Fruit fly (Drosophila melanogaster) whole organism, embryonic: ENCODE results near the gene Kr-h1.

Source experiments
- BtbVII ChIP-seq: fragments of 200-800 bp; sonication (Bioruptor generic); optimal IDR thresholded peaks from 3 replicates; lab custom pipeline; 2017; ENCODE audit warnings: missing biosample characterization, mild to moderate bottlenecking, missing genetic modification characterization
- CG10147 ChIP-seq: fragments of 200-800 bp; sonication (Bioruptor generic); optimal IDR thresholded peaks from 2 replicates; lab custom pipeline; 2019; ENCODE audit warnings: missing biosample characterization, mild to moderate bottlenecking, missing genetic modification characterization, moderate library complexity
- CG10209 ChIP-seq: fragments of 200-800 bp; sonication (Bioruptor generic); optimal IDR thresholded peaks from 3 replicates; lab custom pipeline; 2017; ENCODE audit warnings: missing biosample characterization, mild to moderate bottlenecking, missing genetic modification characterization, missing genetic modification reagents
- CG10654 ChIP-seq: fragments of 200-800 bp; sonication (Bioruptor generic); optimal IDR thresholded peaks from 2 replicates; lab custom pipeline; 2016; ENCODE audit warnings: missing biosample characterization, missing genetic modification characterization
- CG11504 ChIP-seq: fragments of 200-800 bp; sonication (Bioruptor generic); optimal IDR thresholded peaks from 3 replicates; lab custom pipeline; 2019; ENCODE audit warnings: missing biosample characterization, mild to moderate bottlenecking, missing genetic modification characterization, moderate library complexity
- CG12219 ChIP-seq: fragments of 200-800 bp; sonication (Bioruptor generic); optimal IDR thresholded peaks from 3 replicates; lab custom pipeline; 2018; ENCODE audit warnings: missing biosample characterization, mild to moderate bottlenecking, missing genetic modification characterization
- CG12299 ChIP-seq: fragments of 200-800 bp; sonication (Bioruptor generic); optimal IDR thresholded peaks from 2 replicates; lab custom pipeline; 2018; ENCODE audit warnings: missing biosample characterization, mild to moderate bottlenecking, missing genetic modification characterization
- CG15479 ChIP-seq: fragments of 200-800 bp; sonication (Bioruptor generic); optimal IDR thresholded peaks from 3 replicates; lab custom pipeline; 2019; ENCODE audit warnings: missing biosample characterization, mild to moderate bottlenecking, missing genetic modification characterization, moderate library complexity
- CG16813 ChIP-seq: fragments of 200-800 bp; sonication (Bioruptor generic); IDR thresholded peaks from 3 replicates; pipeline ENCODE4 v1.3.6; 2022; ENCODE audit warnings: missing biosample characterization, missing genetic modification characterization; ENCODE audit not compliant: partially characterized antibody
- CG17359 ChIP-seq: fragments of 200-800 bp; sonication (Bioruptor generic); optimal IDR thresholded peaks from 3 replicates; lab custom pipeline; 2018; ENCODE audit warnings: missing biosample characterization, mild to moderate bottlenecking, missing genetic modification characterization, moderate library complexity
- CG2116 ChIP-seq: fragments of 200-800 bp; sonication (Bioruptor generic); optimal IDR thresholded peaks from 3 replicates; lab custom pipeline; 2018; ENCODE audit warnings: missing biosample characterization, mild to moderate bottlenecking, missing genetic modification characterization
- CG30431 ChIP-seq: fragments of 200-800 bp; sonication (Bioruptor generic); optimal IDR thresholded peaks from 2 replicates; lab custom pipeline; 2017; ENCODE audit warnings: missing biosample characterization, missing genetic modification characterization
- CG3163 ChIP-seq: fragments of 200-800 bp; sonication (Bioruptor generic); optimal IDR thresholded peaks from 3 replicates; lab custom pipeline; 2016; ENCODE audit warnings: missing biosample characterization, missing genetic modification characterization
- CG4730 ChIP-seq: fragments of 200-800 bp; sonication (Bioruptor generic); IDR thresholded peaks from 2 replicates; pipeline ENCODE4 v1.3.6; 2022; ENCODE audit warnings: missing biosample characterization, missing genetic modification characterization
- CG6654 ChIP-seq: fragments of 200-800 bp; sonication (Bioruptor generic); optimal IDR thresholded peaks from 2 replicates; lab custom pipeline; 2017; ENCODE audit warnings: missing biosample characterization, mild to moderate bottlenecking, missing genetic modification characterization
- CG6791 ChIP-seq: fragments of 200-800 bp; sonication (Bioruptor generic); IDR thresholded peaks from 3 replicates; pipeline ENCODE4 v1.3.6; 2022; ENCODE audit warnings: missing biosample characterization, missing genetic modification characterization; ENCODE audit not compliant: partially characterized antibody
- CG6813 ChIP-seq: fragments of 200-800 bp; sonication (Bioruptor generic); optimal IDR thresholded peaks from 2 replicates; lab custom pipeline; 2017; ENCODE audit warnings: missing biosample characterization, missing genetic modification characterization, mild to moderate bottlenecking, moderate library complexity, missing genetic modification reagents
- Chrac-16 ChIP-seq: fragments of 200-800 bp; sonication (Bioruptor generic); optimal IDR thresholded peaks from 3 replicates; lab custom pipeline; 2016; ENCODE audit warnings: missing biosample characterization, missing genetic modification characterization
- Dip3 ChIP-seq: fragments of 200-800 bp; sonication (Bioruptor generic); optimal IDR thresholded peaks from 3 replicates; lab custom pipeline; 2016; ENCODE audit warnings: missing biosample characterization, missing genetic modification characterization
- Fer3 ChIP-seq: fragments of 200-800 bp; sonication (Bioruptor generic); optimal IDR thresholded peaks from 2 replicates; lab custom pipeline; 2018; ENCODE audit warnings: missing biosample characterization, mild to moderate bottlenecking, missing genetic modification characterization, moderate library complexity
- Gug ChIP-seq: fragments of 200-800 bp; sonication (Bioruptor generic); IDR thresholded peaks from 4 replicates; pipeline ENCODE4 v1.3.6; 2022; ENCODE audit warnings: missing biosample characterization, missing genetic modification characterization
- Hey ChIP-seq: fragments of 200-800 bp; sonication (Bioruptor generic); optimal IDR thresholded peaks from 3 replicates; lab custom pipeline; 2018; ENCODE audit warnings: missing biosample characterization, mild to moderate bottlenecking, missing genetic modification characterization
- HmgZ ChIP-seq: fragments of 200-800 bp; sonication (Bioruptor generic); optimal IDR thresholded peaks from 2 replicates; lab custom pipeline; 2018; ENCODE audit warnings: missing biosample characterization, mild to moderate bottlenecking, missing genetic modification characterization
- Hmr ChIP-seq: fragments of 200-800 bp; sonication (Bioruptor generic); optimal IDR thresholded peaks from 3 replicates; lab custom pipeline; 2017; ENCODE audit warnings: mild to moderate bottlenecking, missing biosample characterization, missing genetic modification reagents, missing genetic modification characterization
- Nf-YC ChIP-seq: fragments of 200-800 bp; optimal IDR thresholded peaks from 3 replicates; lab custom pipeline; 2019; ENCODE audit warnings: missing biosample characterization, mild to moderate bottlenecking, missing genetic modification characterization, moderate library complexity
- NfI ChIP-seq: fragments of 200-800 bp; sonication (Bioruptor generic); optimal IDR thresholded peaks from 3 replicates; lab custom pipeline; 2018; ENCODE audit warnings: missing biosample characterization, mild to moderate bottlenecking, missing genetic modification characterization, moderate library complexity
- Oaz ChIP-seq: fragments of 200-800 bp; sonication (Bioruptor generic); IDR thresholded peaks from 2 replicates; pipeline ENCODE4 v1.3.6; 2022; ENCODE audit warnings: missing biosample characterization, missing genetic modification characterization
- az2 ChIP-seq: fragments of 200-800 bp; sonication (Bioruptor generic); optimal IDR thresholded peaks from 3 replicates; lab custom pipeline; 2016; ENCODE audit warnings: missing biosample characterization, missing genetic modification characterization
- bcd ChIP-seq: fragments of 200-800 bp; sonication (Bioruptor generic); optimal IDR thresholded peaks from 2 replicates; lab custom pipeline; 2017; ENCODE audit warnings: missing biosample characterization, mild to moderate bottlenecking, missing genetic modification characterization
- chn ChIP-seq: fragments of 200-800 bp; sonication (Bioruptor generic); optimal IDR thresholded peaks from 2 replicates; lab custom pipeline; 2016; ENCODE audit warnings: missing biosample characterization, missing genetic modification characterization
- gsb-n ChIP-seq: fragments of 200-800 bp; sonication (Bioruptor generic); optimal IDR thresholded peaks from 3 replicates; lab custom pipeline; 2018; ENCODE audit warnings: missing biosample characterization, mild to moderate bottlenecking, missing genetic modification characterization
- gt ChIP-seq: fragments of 200-800 bp; sonication (Bioruptor generic); IDR thresholded peaks from 2 replicates; pipeline ENCODE4 v1.3.6; 2022; ENCODE audit warnings: missing biosample characterization, missing genetic modification characterization
- h ChIP-seq: fragments of >200 bp; optimal IDR thresholded peaks from 2 replicates; lab custom pipeline; 2017
- nerfin-1 ChIP-seq: fragments of 200-800 bp; sonication (Bioruptor generic); optimal IDR thresholded peaks from 3 replicates; lab custom pipeline; 2019; ENCODE audit warnings: missing biosample characterization, mild to moderate bottlenecking, missing genetic modification characterization, moderate library complexity
- oc ChIP-seq: fragments of 200-800 bp; sonication (Bioruptor generic); optimal IDR thresholded peaks from 2 replicates; lab custom pipeline; 2018; ENCODE audit warnings: missing biosample characterization, mild to moderate bottlenecking, missing genetic modification characterization, moderate library complexity
- org-1 ChIP-seq: fragments of 200-800 bp; sonication (Bioruptor generic); optimal IDR thresholded peaks from 2 replicates; lab custom pipeline; 2017; ENCODE audit warnings: missing biosample characterization, missing genetic modification characterization
- pan ChIP-seq, 4 experiments: fragments of >200 bp in 3 of 4; fragments of 200-800 bp in 1 of 4; sonication (Bioruptor generic) in 1 of 4; optimal IDR thresholded peaks in 3 of 4; IDR thresholded peaks in 1 of 4; 2 replicates each; pipeline versions ENCODE4 v1.3.6 to Lab custom; 2017 to 2022; ENCODE audit warnings: missing biosample characterization in 2 of 4, missing genetic modification characterization in 2 of 4, mixed read lengths in 1 of 4
- pita ChIP-seq: fragments of 200-800 bp; sonication (Bioruptor generic); optimal IDR thresholded peaks from 2 replicates; lab custom pipeline; 2017; ENCODE audit warnings: missing biosample characterization, mild to moderate bottlenecking, missing genetic modification characterization
- prd ChIP-seq, 3 experiments: fragments of >200 bp in 2 of 3; fragments of 200-800 bp in 1 of 3; sonication (Bioruptor generic) in 1 of 3; optimal IDR thresholded peaks in 2 of 3; IDR thresholded peaks in 1 of 3; 2 replicates in 2 of 3; 3 replicates in 1 of 3; pipeline versions ENCODE4 v1.3.6 to Lab custom; 2017 to 2022; ENCODE audit warnings: missing biosample characterization in 1 of 3, missing genetic modification characterization in 1 of 3
- slbo ChIP-seq: fragments of 200-800 bp; sonication (Bioruptor generic); IDR thresholded peaks from 2 replicates; pipeline ENCODE4 v1.3.6; 2022; ENCODE audit warnings: missing biosample characterization, missing genetic modification characterization
- stc ChIP-seq: fragments of 200-800 bp; sonication (Bioruptor generic); IDR thresholded peaks from 2 replicates; pipeline ENCODE4 v1.3.6; 2022; ENCODE audit warnings: missing biosample characterization, missing genetic modification characterization
- stwl ChIP-seq: fragments of 200-800 bp; sonication (Bioruptor generic); optimal IDR thresholded peaks from 3 replicates; lab custom pipeline; 2018; ENCODE audit warnings: missing biosample characterization, mild to moderate bottlenecking, missing genetic modification characterization, moderate library complexity
- trh ChIP-seq: fragments of 200-800 bp; sonication (Bioruptor generic); optimal IDR thresholded peaks from 2 replicates; lab custom pipeline; 2016; ENCODE audit warnings: missing biosample characterization, missing genetic modification characterization
- ttk ChIP-seq: fragments of 200-800 bp; sonication (Bioruptor generic); IDR thresholded peaks from 2 replicates; pipeline ENCODE4 v2.1.2; 2022; ENCODE audit warnings: missing biosample characterization, missing genetic modification characterization
- vnd ChIP-seq: fragments of 200-800 bp; sonication (Bioruptor generic); IDR thresholded peaks from 3 replicates; pipeline ENCODE4 v1.3.6; 2022; ENCODE audit warnings: missing biosample characterization, missing genetic modification characterization; ENCODE audit not compliant: partially characterized antibody
- z ChIP-seq: fragments of 200-800 bp; sonication (Bioruptor generic); IDR thresholded peaks from 3 replicates; pipeline ENCODE4 v1.3.6; 2022; ENCODE audit warnings: missing biosample characterization, missing genetic modification characterization
- zen2 ChIP-seq: fragments of 200-800 bp; sonication (Bioruptor generic); IDR thresholded peaks from 3 replicates; pipeline ENCODE4 v1.3.6; 2022; ENCODE audit warnings: missing biosample characterization, missing genetic modification characterization; ENCODE audit not compliant: partially characterized antibody
- zfh2 ChIP-seq: fragments of 200-800 bp; sonication (Bioruptor generic); optimal IDR thresholded peaks from 2 replicates; lab custom pipeline; 2016; ENCODE audit warnings: missing biosample characterization, missing genetic modification characterization

Gene Kr-h1

DNA sequence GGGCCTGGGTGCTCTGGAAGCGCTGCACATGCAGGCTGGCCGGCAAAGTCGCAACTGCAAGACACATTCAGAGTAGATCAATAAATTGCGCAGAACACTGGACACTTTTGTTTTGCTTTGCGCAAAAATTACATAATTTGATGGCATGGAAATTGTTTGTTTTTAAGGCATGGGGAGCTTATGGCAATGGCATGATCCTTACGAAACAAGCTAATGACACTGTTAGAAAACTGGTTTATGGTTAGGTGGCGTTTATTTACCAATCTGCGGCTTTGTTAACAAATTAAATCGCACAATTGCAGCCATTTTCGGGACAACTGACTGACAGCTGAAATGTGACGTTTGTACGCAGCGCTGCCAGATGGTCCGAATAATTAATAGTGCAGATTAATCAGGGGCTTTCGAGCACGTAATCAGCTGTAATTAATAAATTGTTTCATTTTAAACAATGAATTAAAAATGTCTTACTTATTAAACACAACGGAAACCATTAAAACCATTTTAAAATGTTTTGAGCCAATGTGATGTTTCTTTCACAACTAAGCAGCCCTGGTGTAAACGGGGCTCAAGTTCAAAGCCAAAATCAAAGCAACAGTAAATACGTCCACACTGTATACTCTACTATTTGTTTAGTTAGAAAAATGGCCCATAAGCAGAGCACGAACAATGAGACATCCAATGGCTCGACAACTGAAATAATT lies 19.9 kb upstream of the Kr-h1 start, which contains the start of the genes ND-51 and CG13994 (continued):
- TF ChIP-seq Dip3 (GFP tag; lab: Kevin White, UChicago) (peak; percentile 88), trh (GFP tag; lab: Kevin White, UChicago) (peak; percentile 54), pan (optimal IDR thresholded peaks at IDR 0.05; lab: Kevin White, UChicago) (no peak), pan (GFP tag; optimal IDR thresholded peaks at IDR 0.05 in 1 of 2, IDR thresholded peaks at IDR 0.05 in 1 of 2) (peak in 1 of 2 experiments; percentile 85), Fer3 (tag; lab: Kevin White, UChicago) (peak; percentile 83), CG12219 (GFP tag; lab: Kevin White, UChicago) (peak; percentile 58), prd (optimal IDR thresholded peaks at IDR 0.05; lab: Kevin White, UChicago) (no peak), prd (GFP tag; IDR thresholded peaks at IDR 0.05; lab: Robert Waterston, UW) (peak; percentile 86), CG6813 (GFP tag; lab: Kevin White, UChicago) (peak; percentile 47), CG30431 (GFP tag; lab: Kevin White, UChicago) (peak; percentile 69), bcd (GFP tag; lab: Kevin White, UChicago) (peak; percentile 86), CG4730 (GFP tag; lab: Robert Waterston, UW) (peak; percentile 73), CG12299 (tag; lab: Kevin White, UChicago) (peak; percentile 85), HmgZ (tag; lab: Kevin White, UChicago) (peak; percentile 93), CG6791 (GFP tag; lab: Robert Waterston, UW) (no peak), CG10209 (GFP tag; lab: Kevin White, UChicago) (peak; percentile 71), stc (GFP tag; lab: Robert Waterston, UW) (peak; percentile 65), CG10147 (GFP tag; lab: Kevin White, UChicago) (peak; percentile 77), vnd (GFP tag; lab: Robert Waterston, UW) (no peak), Gug (peak; percentile 82; the same call in 3 of the 4 replicates), oc (tag; lab: Kevin White, UChicago) (peak; percentile 78), az2 (GFP tag; lab: Kevin White, UChicago) (peak; percentile 84), h (lab: Kevin White, UChicago) (no peak), Hmr (GFP tag; lab: Kevin White, UChicago) (peak; percentile 82), CG17359 (tag; lab: Kevin White, UChicago) (peak; percentile 82), nerfin-1 (tag; lab: Kevin White, UChicago) (peak; percentile 71), zen2 (GFP tag; lab: Robert Waterston, UW) (no peak), stwl (tag; lab: Kevin White, UChicago) (peak; percentile 94), CG11504 (tag; lab: Kevin White, UChicago) (no peak), zfh2 (peak; percentile 79), NfI (GFP tag; lab: Kevin White, UChicago) (peak; percentile 87), gt (GFP tag; lab: Robert Waterston, UW) (no peak), slbo (GFP tag; lab: Robert Waterston, UW) (peak; percentile 89), Nf-YC (tag; lab: Kevin White, UChicago) (peak; percentile 77), gsb-n (tag; lab: Kevin White, UChicago) (no peak), CG6654 (GFP tag; lab: Kevin White, UChicago) (peak; percentile 3), Chrac-16 (GFP tag; lab: Kevin White, UChicago) (peak; percentile 72), org-1 (GFP tag; lab: Kevin White, UChicago) (no peak), CG10654 (GFP tag; lab: Kevin White, UChicago) (peak; percentile 86), pita (no peak), CG16813 (GFP tag; lab: Robert Waterston, UW) (no peak), CG3163 (GFP tag; lab: Kevin White, UChicago) (peak; percentile 68), ttk (GFP tag; lab: Robert Waterston, UW) (peak; percentile 78), CG2116 (GFP tag; lab: Kevin White, UChicago) (peak; percentile 73), Oaz (peak; percentile 70), chn (peak; percentile 63), BtbVII (GFP tag; lab: Kevin White, UChicago) (peak; percentile 55), Hey (peak; percentile 49), CG15479 (GFP tag; lab: Kevin White, UChicago) (peak; percentile 50), z (no peak)
